Worm (Caenorhabditis elegans): ENCODE data around the gene math-5.

- TF ChIP-seq F13H6.1 (tag; optimal IDR thresholded peaks at IDR 0.05) = no peak
- TF ChIP-seq ama-1 (optimal IDR thresholded peaks at IDR 0.05) = no peak
- TF ChIP-seq ahr-1 (tag; optimal IDR thresholded peaks at IDR 0.05) = no peak
- no peak for TF ChIP-seq ceh-9 (tag; optimal IDR thresholded peaks at IDR 0.05)
Observed at ce11 chrII:1886379-1886778, 3.8 kb upstream of the math-5 start, which contains the start of gene math-7.

Measured in whole organism, late embryonic.